Fruit fly (Drosophila melanogaster): ENCODE results near the gene cdm.

- TF ChIP-seq CG8478 (optimal IDR thresholded peaks at IDR 0.05): no peak
- no peak for TF ChIP-seq pan (optimal IDR thresholded peaks at IDR 0.05)
- TF ChIP-seq EcR (GFP tag; optimal IDR thresholded peaks at IDR 0.05): no peak
- TF ChIP-seq psq (optimal IDR thresholded peaks at IDR 0.05): no peak
- no peak for TF ChIP-seq usp (GFP tag; optimal IDR thresholded peaks at IDR 0.05)
Measured at dm6 chr3R:18215300-18215699, 32.0 kb upstream of the cdm start.
